5 fruit fly cellular contexts compared by ENCODE assay signal in genomic region chr2L:16450891-16451290, dm6.
TF ChIP-seq lines count a peak whose summit lies in the region.

TSS of gene Idgf3 (plus strand) at chr2L:16450907.

- TF ChIP-seq CTCF in whole organism, embryonic (GFP tag; optimal IDR thresholded peaks at IDR 0.05; lab: Kevin White, UChicago): no peak

TF ChIP-seq in whole organism, adult, 20 proteins besides CTCF, POLR2A, EP300 and RAD21 (continues in another document):
- no peak for TF ChIP-seq cnc (optimal IDR thresholded peaks at IDR 0.05; lab: Kevin White, UChicago)
- no peak for TF ChIP-seq CG7045 (GFP tag; optimal IDR thresholded peaks at IDR 0.05; lab: Kevin White, UChicago)
- no peak for TF ChIP-seq bab1 (GFP tag; optimal IDR thresholded peaks at IDR 0.05; lab: Kevin White, UChicago)
- peak; percentile 58 for TF ChIP-seq cic (GFP tag; optimal IDR thresholded peaks at IDR 0.05; lab: Kevin White, UChicago)
- TF ChIP-seq CG1620 (GFP tag; optimal IDR thresholded peaks at IDR 0.05; lab: Kevin White, UChicago): no peak
- no peak for TF ChIP-seq pad (GFP tag; optimal IDR thresholded peaks at IDR 0.05; lab: Kevin White, UChicago)
- TF ChIP-seq CG33017 (tag; optimal IDR thresholded peaks at IDR 0.05; lab: Kevin White, UChicago): no peak
- TF ChIP-seq CG12768 (GFP tag; optimal IDR thresholded peaks at IDR 0.05; lab: Kevin White, UChicago): peak; percentile 49
- peak; percentile 14 for TF ChIP-seq toe (GFP tag; optimal IDR thresholded peaks at IDR 0.05; lab: Kevin White, UChicago)
- no peak for TF ChIP-seq Crg-1 (GFP tag; optimal IDR thresholded peaks at IDR 0.05; lab: Kevin White, UChicago)
- TF ChIP-seq CG11617 (GFP tag; optimal IDR thresholded peaks at IDR 0.05; lab: Kevin White, UChicago): peak; percentile 22
- TF ChIP-seq tj (GFP tag; optimal IDR thresholded peaks at IDR 0.05; lab: Kevin White, UChicago): peak; percentile 4
- TF ChIP-seq CG14711 (tag; optimal IDR thresholded peaks at IDR 0.05; lab: Kevin White, UChicago): no peak
- no peak for TF ChIP-seq ovo (GFP tag; optimal IDR thresholded peaks at IDR 0.05; lab: Kevin White, UChicago)
- no peak for TF ChIP-seq Clk (GFP tag; optimal IDR thresholded peaks at IDR 0.05; lab: Kevin White, UChicago)
- no peak for TF ChIP-seq kay (GFP tag; lab: Kevin White, UChicago; ENCODE audit: borderline replicate concordance)
- peak; percentile 32 for TF ChIP-seq Hr96 (GFP tag; optimal IDR thresholded peaks at IDR 0.05; lab: Kevin White, UChicago)
- TF ChIP-seq CG7101 (tag; optimal IDR thresholded peaks at IDR 0.05; lab: Kevin White, UChicago): peak; percentile 32
- peak; percentile 13 for TF ChIP-seq CG5204 (GFP tag; optimal IDR thresholded peaks at IDR 0.05; lab: Kevin White, UChicago)

TF ChIP-seq in whole organism, embryonic, 481 proteins besides CTCF, POLR2A, EP300 and RAD21 (continues in another document):
- TF ChIP-seq CG13894 (tag; optimal IDR thresholded peaks at IDR 0.05; lab: Kevin White, UChicago) (peak; percentile 37), cwo (GFP tag; optimal IDR thresholded peaks at IDR 0.05; lab: Kevin White, UChicago) (peak; percentile 10), CG15269 (tag; optimal IDR thresholded peaks at IDR 0.05; lab: Kevin White, UChicago) (peak; percentile 35), Xrp1 (GFP tag; IDR thresholded peaks at IDR 0.05; lab: Robert Waterston, UW) (no peak), CG8290 (GFP tag; optimal IDR thresholded peaks at IDR 0.05; lab: Kevin White, UChicago) (no peak), CG8290 (tag; optimal IDR thresholded peaks at IDR 0.05; lab: Kevin White, UChicago) (peak in 1 of 2 experiments; percentile 33), CG32532 (GFP tag; IDR thresholded peaks at IDR 0.05; lab: Robert Waterston, UW) (no peak; the same call in 1 of the 2 replicates), CG12769 (tag; optimal IDR thresholded peaks at IDR 0.05; lab: Kevin White, UChicago) (peak; percentile 38), lab (GFP tag; optimal IDR thresholded peaks at IDR 0.05; lab: Kevin White, UChicago) (peak; percentile 9), CG13287 (GFP tag; IDR thresholded peaks at IDR 0.05; lab: Robert Waterston, UW; ENCODE audit: partially characterized antibody) (peak; percentile 33; the same call in 1 of the 2 replicates), Atf6 (GFP tag; IDR thresholded peaks at IDR 0.05; lab: Robert Waterston, UW) (peak; percentile 66), CG17568 (GFP tag; optimal IDR thresholded peaks at IDR 0.05; lab: Kevin White, UChicago) (no peak), sug (tag; optimal IDR thresholded peaks at IDR 0.05; lab: Kevin White, UChicago) (peak; percentile 56), Bgb (GFP tag; IDR thresholded peaks at IDR 0.05; lab: Robert Waterston, UW; ENCODE audit: partially characterized antibody) (0 out of 2 replicates have a peak, but pooled peaks have one; percentile 33), ftz-f1 (GFP tag; optimal IDR thresholded peaks at IDR 0.05; lab: Kevin White, UChicago) (peak; percentile 16), HmgD (GFP tag; optimal IDR thresholded peaks at IDR 0.05; lab: Kevin White, UChicago) (no peak), MTF-1 (GFP tag; optimal IDR thresholded peaks at IDR 0.05; lab: Kevin White, UChicago; ENCODE audit: borderline replicate concordance) (no peak)

TF ChIP-seq in whole organism, prepupa, 60 proteins besides CTCF, POLR2A, EP300 and RAD21 (continues in another document):
- TF ChIP-seq vri (GFP tag; optimal IDR thresholded peaks at IDR 0.05; lab: Kevin White, UChicago) (peak; percentile 49), CG11762 (GFP tag; optimal IDR thresholded peaks at IDR 0.05; lab: Kevin White, UChicago; ENCODE audit: insufficient read depth) (no peak), salr (GFP tag; optimal IDR thresholded peaks at IDR 0.05; lab: Kevin White, UChicago) (no peak), Hr39 (GFP tag; optimal IDR thresholded peaks at IDR 0.05; lab: Kevin White, UChicago) (no peak), CG8632 (GFP tag; optimal IDR thresholded peaks at IDR 0.05; lab: Kevin White, UChicago) (no peak), fd59A (GFP tag; optimal IDR thresholded peaks at IDR 0.05; lab: Kevin White, UChicago) (no peak), Blimp-1 (GFP tag; optimal IDR thresholded peaks at IDR 0.05; lab: Kevin White, UChicago) (no peak), lz (GFP tag; optimal IDR thresholded peaks at IDR 0.05; lab: Kevin White, UChicago) (no peak), acj6 (GFP tag; optimal IDR thresholded peaks at IDR 0.05; lab: Kevin White, UChicago) (no peak), Met (GFP tag; optimal IDR thresholded peaks at IDR 0.05; lab: Kevin White, UChicago) (no peak), Eip78C (GFP tag; lab: Kevin White, UChicago) (peak; percentile 18), OdsH (GFP tag; optimal IDR thresholded peaks at IDR 0.05; lab: Kevin White, UChicago) (no peak), CG8119 (GFP tag; IDR thresholded peaks at IDR 0.05; lab: Robert Waterston, UW) (0 out of 3 replicates have a peak, but pooled peaks have one; percentile 17), Ets21C (GFP tag; optimal IDR thresholded peaks at IDR 0.05; lab: Kevin White, UChicago) (no peak), fkh (GFP tag; optimal IDR thresholded peaks at IDR 0.05; lab: Kevin White, UChicago) (peak; percentile 79), CG3919 (GFP tag; optimal IDR thresholded peaks at IDR 0.05; lab: Kevin White, UChicago) (no peak), Sox102F (GFP tag; optimal IDR thresholded peaks at IDR 0.05; lab: Kevin White, UChicago) (no peak), ss (GFP tag; optimal IDR thresholded peaks at IDR 0.05; lab: Kevin White, UChicago) (no peak), net (GFP tag; optimal IDR thresholded peaks at IDR 0.05; lab: Kevin White, UChicago) (no peak), CG11294 (GFP tag; IDR thresholded peaks at IDR 0.05; lab: Robert Waterston, UW) (no peak)

TF ChIP-seq in whole organism, pupa, 21 proteins besides CTCF, POLR2A, EP300 and RAD21:
- no peak for TF ChIP-seq Pif1A (GFP tag; optimal IDR thresholded peaks at IDR 0.05; lab: Kevin White, UChicago)
- TF ChIP-seq CG4496 (GFP tag; IDR thresholded peaks at IDR 0.05; lab: Robert Waterston, UW): 0 out of 3 replicates have a peak, but pooled peaks have one; percentile 29
- peak; percentile 9 for TF ChIP-seq EcR (GFP tag; optimal IDR thresholded peaks at IDR 0.05; lab: Kevin White, UChicago)
- TF ChIP-seq Pif1B (GFP tag; optimal IDR thresholded peaks at IDR 0.05; lab: Kevin White, UChicago): no peak
- TF ChIP-seq Ets98B (GFP tag; IDR thresholded peaks at IDR 0.05; lab: Robert Waterston, UW): peak; percentile 13; the same call in 1 of the 2 replicates
- no peak for TF ChIP-seq CG13204 (GFP tag; optimal IDR thresholded peaks at IDR 0.05; lab: Kevin White, UChicago)
TF ChIP-seq in whole organism, pupa: peak in this region for 3.

TF ChIP-seq in whole organism, wandering third instar larva, 38 proteins besides CTCF, POLR2A, EP300 and RAD21:
- TF ChIP-seq Sp1 (GFP tag; optimal IDR thresholded peaks at IDR 0.05; lab: Kevin White, UChicago) (no peak), Vsx2 (GFP tag; optimal IDR thresholded peaks at IDR 0.05; lab: Kevin White, UChicago; ENCODE audit: partially characterized antibody) (no peak), Hnf4 (GFP tag; optimal IDR thresholded peaks at IDR 0.05; lab: Kevin White, UChicago) (peak; percentile 7), Hr78 (GFP tag; optimal IDR thresholded peaks at IDR 0.05; lab: Kevin White, UChicago) (no peak), brk (GFP tag; optimal IDR thresholded peaks at IDR 0.05; lab: Kevin White, UChicago) (no peak), ey (GFP tag; optimal IDR thresholded peaks at IDR 0.05; lab: Kevin White, UChicago) (no peak), Dif (GFP tag; optimal IDR thresholded peaks at IDR 0.05; lab: Kevin White, UChicago; ENCODE audit: partially characterized antibody) (peak; percentile 27), lola (GFP tag; optimal IDR thresholded peaks at IDR 0.05; lab: Kevin White, UChicago) (no peak), dl (GFP tag; optimal IDR thresholded peaks at IDR 0.05; lab: Kevin White, UChicago; ENCODE audit: insufficient read depth in 1 of 2, partially characterized antibody in 2 of 2) (no peak), usp (GFP tag; optimal IDR thresholded peaks at IDR 0.05; lab: Kevin White, UChicago) (no peak), Hr83 (GFP tag; optimal IDR thresholded peaks at IDR 0.05; lab: Kevin White, UChicago; ENCODE audit: poor library complexity, severe bottlenecking) (peak; percentile 10), jim (GFP tag; optimal IDR thresholded peaks at IDR 0.05; lab: Kevin White, UChicago) (no peak), psq (GFP tag; optimal IDR thresholded peaks at IDR 0.05; lab: Kevin White, UChicago) (no peak), Abd-B (GFP tag; optimal IDR thresholded peaks at IDR 0.05; lab: Kevin White, UChicago) (no peak), fru (GFP tag; optimal IDR thresholded peaks at IDR 0.05; lab: Kevin White, UChicago) (no peak), CG32264 (GFP tag; optimal IDR thresholded peaks at IDR 0.05; lab: Kevin White, UChicago) (no peak), dmrt93B (GFP tag; optimal IDR thresholded peaks at IDR 0.05; lab: Kevin White, UChicago) (no peak), Rel (GFP tag; optimal IDR thresholded peaks at IDR 0.05; lab: Kevin White, UChicago) (no peak), Rel (tag; optimal IDR thresholded peaks at IDR 0.05; lab: Kevin White, UChicago) (peak; percentile 86), HLH106 (tag; optimal IDR thresholded peaks at IDR 0.05; lab: Kevin White, UChicago) (no peak), rgr (GFP tag; optimal IDR thresholded peaks at IDR 0.05; lab: Kevin White, UChicago) (peak; percentile 34), h (GFP tag; optimal IDR thresholded peaks at IDR 0.05; lab: Kevin White, UChicago) (peak; percentile 13), sv (GFP tag; optimal IDR thresholded peaks at IDR 0.05; lab: Kevin White, UChicago) (no peak), tai (GFP tag; optimal IDR thresholded peaks at IDR 0.05; lab: Kevin White, UChicago) (no peak), Jra (GFP tag; optimal IDR thresholded peaks at IDR 0.05; lab: Kevin White, UChicago) (no peak), br (GFP tag; optimal IDR thresholded peaks at IDR 0.05; lab: Kevin White, UChicago) (no peak), pan (optimal IDR thresholded peaks at IDR 0.05; lab: Kevin White, UChicago) (no peak), CG9705 (GFP tag; optimal IDR thresholded peaks at IDR 0.05; lab: Kevin White, UChicago) (no peak), dsf (GFP tag; optimal IDR thresholded peaks at IDR 0.05; lab: Kevin White, UChicago; ENCODE audit: borderline replicate concordance) (no peak), Myc (optimal IDR thresholded peaks at IDR 0.05; lab: Kevin White, UChicago) (no peak), Mio (GFP tag; optimal IDR thresholded peaks at IDR 0.05; lab: Kevin White, UChicago) (no peak)
